Fruit fly (Drosophila melanogaster) S2 (cell line): ENCODE data around the gene CG18404.

Experiments
- CG8478 ChIP-seq: fragments of >200 bp; optimal IDR thresholded peaks from 2 replicates; lab custom pipeline; 2018
- CTCF ChIP-seq, 2 experiments: fragments of >200 bp; optimal IDR thresholded peaks; 2 replicates each; lab custom pipeline; 2018

DNA sequence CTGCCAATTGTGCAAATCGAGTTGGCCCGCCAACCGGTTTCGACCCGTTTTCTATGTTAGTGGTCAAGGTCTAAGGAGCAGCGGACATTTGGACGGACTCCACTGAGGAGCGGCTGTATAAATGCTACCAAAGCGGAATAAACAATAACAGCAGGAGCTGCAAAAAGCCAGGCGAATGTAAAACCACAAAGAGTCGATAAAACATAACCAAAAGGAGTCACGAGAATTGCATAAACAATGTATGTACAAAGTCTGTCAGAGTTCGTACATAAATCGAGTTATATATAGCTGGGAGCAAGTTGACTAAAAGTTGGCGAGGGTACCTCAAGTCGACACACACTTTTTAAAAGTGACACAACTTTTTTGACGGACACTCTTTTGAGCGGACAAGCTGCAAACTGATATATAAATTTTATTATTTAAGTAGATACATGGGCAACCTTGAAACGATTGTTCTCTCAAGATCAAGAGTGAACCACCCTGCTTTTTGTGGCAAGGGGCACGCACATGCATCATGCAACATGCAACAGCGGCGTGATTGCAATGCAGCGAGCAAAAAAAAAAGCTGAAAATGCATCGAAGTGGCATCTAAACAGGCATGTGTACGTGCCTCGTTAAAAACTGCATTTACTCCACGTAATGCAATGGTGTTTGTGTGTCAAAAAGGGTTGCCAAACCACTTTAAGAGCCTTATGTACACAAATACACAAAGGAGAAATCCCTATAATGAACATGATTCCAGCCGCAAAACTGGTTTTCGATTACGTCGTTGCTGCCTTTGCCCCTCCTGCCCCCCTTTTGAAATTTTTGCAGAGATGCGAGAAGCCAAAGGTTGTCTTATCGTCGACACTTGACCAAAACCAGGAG lies 2.5 kb downstream of the CG18404 start:
- TF ChIP-seq CG8478 (lab: Kevin White, UChicago), result no peak
- no peak for TF ChIP-seq CTCF (optimal IDR thresholded peaks at IDR 0.05; lab: Kevin White, UChicago)
